Worm (Caenorhabditis elegans) whole organism, late embryonic: ENCODE measurements around the gene coa-7.

ENCODE experiments used
- C38D4.7 ChIP-seq: fragments of 200-800 bp; sonication (Bioruptor generic); optimal IDR thresholded peaks from 2 replicates; lab custom pipeline; 2018; ENCODE audit warnings: mild to moderate bottlenecking, missing genetic modification characterization, moderate library complexity, missing compliant biosample characterization
- F13H6.1 ChIP-seq: sonication (generic microtip); optimal IDR thresholded peaks from 2 replicates; lab custom pipeline; 2016; ENCODE audit warnings: missing genetic modification characterization, missing compliant biosample characterization
- K02D7.2 ChIP-seq: sonication (generic microtip); optimal IDR thresholded peaks from 2 replicates; lab custom pipeline; 2017; ENCODE audit warnings: mild to moderate bottlenecking, missing genetic modification characterization, missing compliant biosample characterization
- K09A11.1 ChIP-seq: sonication (generic microtip); optimal IDR thresholded peaks from 2 replicates; lab custom pipeline; 2017; ENCODE audit warnings: antibody characterized with exemption, mild to moderate bottlenecking, missing genetic modification characterization, missing compliant biosample characterization; ENCODE audit not compliant: insufficient read depth
- T23F11.4 ChIP-seq: fragments of 200-800 bp; sonication (Bioruptor generic); optimal IDR thresholded peaks from 2 replicates; lab custom pipeline; 2018; ENCODE audit warnings: mild to moderate bottlenecking, missing genetic modification characterization, missing compliant biosample characterization
- Y22D7AL.16 ChIP-seq: sonication (generic microtip); optimal IDR thresholded peaks from 2 replicates; lab custom pipeline; 2016; ENCODE audit warnings: missing genetic modification characterization, missing compliant biosample characterization
- ahr-1 ChIP-seq: sonication (generic microtip); optimal IDR thresholded peaks from 2 replicates; lab custom pipeline; 2016; ENCODE audit warnings: missing genetic modification characterization, missing compliant biosample characterization
- ama-1 ChIP-seq: fragments of 150-350 bp; optimal IDR thresholded peaks from 2 replicates; lab custom pipeline; 2014
- ceh-14 ChIP-seq: sonication (generic microtip); optimal IDR thresholded peaks from 2 replicates; lab custom pipeline; 2016; ENCODE audit warnings: missing genotype, missing genetic modification characterization, missing compliant biosample characterization
- ceh-18 ChIP-seq: sonication (generic microtip); optimal IDR thresholded peaks from 2 replicates; lab custom pipeline; 2016; ENCODE audit warnings: missing genetic modification characterization, missing compliant biosample characterization
- ceh-19 ChIP-seq: fragments of 200-800 bp; sonication (Bioruptor generic); optimal IDR thresholded peaks from 2 replicates; lab custom pipeline; 2018; ENCODE audit warnings: mild to moderate bottlenecking, missing genetic modification characterization, missing compliant biosample characterization
- ceh-2 ChIP-seq: sonication (generic microtip); optimal IDR thresholded peaks from 2 replicates; lab custom pipeline; 2016; ENCODE audit warnings: missing genotype, missing genetic modification characterization, missing compliant biosample characterization
- ceh-22 ChIP-seq: sonication (generic microtip); optimal IDR thresholded peaks from 2 replicates; lab custom pipeline; 2017; ENCODE audit warnings: missing biosample characterization, missing genetic modification characterization
- ceh-24 ChIP-seq: sonication (generic microtip); optimal IDR thresholded peaks from 2 replicates; lab custom pipeline; 2016; ENCODE audit warnings: mild to moderate bottlenecking, missing genetic modification characterization, missing compliant biosample characterization
- ceh-30 ChIP-seq: fragments of 150-350 bp; optimal IDR thresholded peaks from 2 replicates; lab custom pipeline; 2014; ENCODE audit warnings: missing biosample characterization, missing genetic modification characterization
- ceh-34 ChIP-seq: sonication (generic microtip); optimal IDR thresholded peaks from 2 replicates; lab custom pipeline; 2016; ENCODE audit warnings: mild to moderate bottlenecking, missing genetic modification characterization, missing compliant biosample characterization
- ceh-45 ChIP-seq: fragments of 200-800 bp; sonication (Bioruptor generic); IDR thresholded peaks from 2 replicates; pipeline ENCODE4 v1.3.6; 2022; ENCODE audit warnings: missing genetic modification reagents, missing genetic modification characterization, missing compliant biosample characterization
- ceh-48 ChIP-seq: sonication (generic microtip); optimal IDR thresholded peaks from 2 replicates; lab custom pipeline; 2016; ENCODE audit warnings: missing genetic modification characterization, inconsistent platforms, missing compliant biosample characterization
- ceh-9 ChIP-seq: sonication (generic microtip); optimal IDR thresholded peaks from 2 replicates; lab custom pipeline; 2016; ENCODE audit warnings: mild to moderate bottlenecking, missing genetic modification characterization, inconsistent platforms, missing compliant biosample characterization
- che-1 ChIP-seq: sonication (generic microtip); optimal IDR thresholded peaks from 2 replicates; lab custom pipeline; 2016; ENCODE audit warnings: mild to moderate bottlenecking, missing genetic modification characterization, missing compliant biosample characterization
- dve-1 ChIP-seq: sonication (generic microtip); optimal IDR thresholded peaks from 2 replicates; lab custom pipeline; 2017; ENCODE audit warnings: antibody characterized with exemption, mild to moderate bottlenecking, missing genetic modification characterization, missing compliant biosample characterization
- elt-2 ChIP-seq: sonication (generic microtip); optimal IDR thresholded peaks from 2 replicates; lab custom pipeline; 2016; ENCODE audit warnings: missing genetic modification reagents, missing genetic modification characterization, missing compliant biosample characterization
- ets-4 ChIP-seq: sonication (generic microtip); optimal IDR thresholded peaks from 2 replicates; lab custom pipeline; 2016; ENCODE audit warnings: missing genetic modification characterization, missing compliant biosample characterization
- eyg-1 ChIP-seq: sonication (generic microtip); optimal IDR thresholded peaks from 2 replicates; lab custom pipeline; 2016; ENCODE audit warnings: missing genotype, missing genetic modification characterization, missing compliant biosample characterization
- fkh-6 ChIP-seq: sonication (generic microtip); optimal IDR thresholded peaks from 2 replicates; lab custom pipeline; 2016; ENCODE audit warnings: missing genetic modification characterization, missing compliant biosample characterization
- gmeb-2 ChIP-seq: sonication (generic microtip); optimal IDR thresholded peaks from 2 replicates; lab custom pipeline; 2016; ENCODE audit warnings: missing genetic modification characterization, inconsistent platforms, missing compliant biosample characterization
- hlh-15 ChIP-seq: sonication (generic microtip); optimal IDR thresholded peaks from 2 replicates; lab custom pipeline; 2016; ENCODE audit warnings: missing genetic modification characterization, missing compliant biosample characterization
- hlh-6 ChIP-seq: sonication (generic microtip); optimal IDR thresholded peaks from 2 replicates; lab custom pipeline; 2016; ENCODE audit warnings: missing genotype, missing genetic modification characterization, missing compliant biosample characterization
- hlh-8 ChIP-seq: sonication (generic microtip); optimal IDR thresholded peaks from 2 replicates; lab custom pipeline; 2016; ENCODE audit warnings: missing genotype, missing genetic modification characterization, missing compliant biosample characterization
- lim-6 ChIP-seq: sonication (generic microtip); optimal IDR thresholded peaks from 2 replicates; lab custom pipeline; 2016; ENCODE audit warnings: missing genetic modification characterization, missing compliant biosample characterization
- madf-2 ChIP-seq: sonication (generic microtip); optimal IDR thresholded peaks from 2 replicates; lab custom pipeline; 2017; ENCODE audit warnings: missing genetic modification characterization, missing compliant biosample characterization
- nhr-11 ChIP-seq: fragments of 150-350 bp; optimal IDR thresholded peaks from 2 replicates; lab custom pipeline; 2014; ENCODE audit warnings: missing biosample characterization, missing genetic modification characterization
- pat-9 ChIP-seq: fragments of 200-800 bp; sonication (Bioruptor generic); optimal IDR thresholded peaks from 2 replicates; lab custom pipeline; 2018; ENCODE audit warnings: mild to moderate bottlenecking, missing genetic modification characterization, moderate library complexity, missing compliant biosample characterization
- pha-2 ChIP-seq: sonication (generic microtip); optimal IDR thresholded peaks from 2 replicates; lab custom pipeline; 2017; ENCODE audit warnings: mild to moderate bottlenecking, missing genetic modification characterization, missing compliant biosample characterization
- pha-4 ChIP-seq: fragments of 150-350 bp; optimal IDR thresholded peaks from 2 replicates; lab custom pipeline; 2018; ENCODE audit warnings: missing biosample characterization, missing genetic modification reagents, missing genetic modification characterization
- pqm-1 ChIP-seq: sonication (generic microtip); optimal IDR thresholded peaks from 2 replicates; lab custom pipeline; 2016; ENCODE audit warnings: missing genetic modification characterization, missing compliant biosample characterization
- pros-1 ChIP-seq: fragments of 150-350 bp; optimal IDR thresholded peaks from 2 replicates; lab custom pipeline; 2014; ENCODE audit warnings: missing biosample characterization, missing genetic modification reagents, missing genetic modification characterization
- ref-2 ChIP-seq: sonication (generic microtip); optimal IDR thresholded peaks from 2 replicates; lab custom pipeline; 2016; ENCODE audit warnings: missing genetic modification characterization, missing compliant biosample characterization
- sdc-2 ChIP-seq: sonication (generic microtip); optimal IDR thresholded peaks from 2 replicates; lab custom pipeline; 2016; ENCODE audit warnings: missing genotype, missing genetic modification characterization, missing compliant biosample characterization
- sox-4 ChIP-seq: sonication (generic microtip); optimal IDR thresholded peaks from 2 replicates; lab custom pipeline; 2017; ENCODE audit warnings: mild to moderate bottlenecking, missing genetic modification characterization, inconsistent platforms, missing compliant biosample characterization
- tbx-2 ChIP-seq: sonication (generic microtip); optimal IDR thresholded peaks from 2 replicates; lab custom pipeline; 2016; ENCODE audit warnings: missing genetic modification characterization, missing compliant biosample characterization
- unc-3 ChIP-seq, 2 experiments: fragments of 200-800 bp in 1 of 2; sonication (Bioruptor generic) in 1 of 2; sonication (generic microtip) in 1 of 2; conservative IDR thresholded peaks in 1 of 2; optimal IDR thresholded peaks in 1 of 2; 2 replicates each; pipeline versions ENCODE4 v1.3.6 to Lab custom; 2016 to 2022; ENCODE audit warnings: missing compliant biosample characterization in 2 of 2, missing genetic modification characterization in 2 of 2, missing genetic modification reagents in 1 of 2
- unc-42 ChIP-seq: sonication (generic microtip); optimal IDR thresholded peaks from 2 replicates; lab custom pipeline; 2016; ENCODE audit warnings: missing genotype, missing genetic modification characterization, missing compliant biosample characterization
- unc-55 ChIP-seq: sonication (generic microtip); optimal IDR thresholded peaks from 2 replicates; lab custom pipeline; 2017; ENCODE audit warnings: missing biosample characterization, missing genetic modification reagents, missing genetic modification characterization
- unc-86 ChIP-seq: sonication (generic microtip); optimal IDR thresholded peaks from 2 replicates; lab custom pipeline; 2016; ENCODE audit warnings: missing genetic modification characterization, missing compliant biosample characterization
- zip-5 ChIP-seq: sonication (generic microtip); optimal IDR thresholded peaks from 2 replicates; lab custom pipeline; 2016; ENCODE audit warnings: missing genetic modification characterization, missing compliant biosample characterization

coa-7 gene

DNA sequence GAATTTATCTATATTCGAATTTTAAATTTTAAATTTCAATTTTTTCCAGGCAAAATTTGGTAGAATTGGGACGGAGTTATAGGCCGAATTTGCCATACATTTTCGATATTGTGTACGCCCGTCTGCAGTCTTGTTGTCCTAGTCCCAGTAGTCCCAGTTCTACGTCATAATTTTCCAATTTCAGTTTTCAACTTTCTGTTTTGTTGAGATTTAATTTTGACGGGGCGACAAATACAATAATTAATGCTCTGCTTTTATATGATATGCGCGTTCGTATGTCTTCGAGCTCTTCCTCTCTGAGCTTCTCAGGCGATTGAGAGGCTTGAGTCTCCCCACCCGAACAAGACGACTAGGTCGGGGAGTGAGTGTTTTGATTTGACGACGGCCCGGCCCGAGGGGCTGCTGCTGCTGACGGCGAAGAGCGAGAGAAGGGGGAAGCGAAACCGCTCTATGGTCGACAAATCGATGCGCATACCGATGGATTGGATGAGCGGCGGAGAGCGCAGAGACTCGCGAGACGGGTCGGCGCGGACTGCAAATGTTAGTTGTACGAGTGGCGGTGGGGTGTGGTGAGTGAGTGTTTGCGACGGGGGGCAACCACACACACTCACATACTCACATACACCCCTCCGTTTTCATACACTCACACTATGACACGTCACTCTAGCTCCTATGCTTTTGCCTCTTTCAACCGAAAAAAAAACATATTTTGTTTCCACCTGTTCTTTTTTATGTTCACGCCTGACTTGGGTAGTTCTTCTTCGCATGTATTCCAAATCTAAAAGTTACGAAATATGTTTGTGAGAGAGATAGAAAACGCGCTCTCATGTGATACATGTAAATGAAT is 16.0 kb downstream of the coa-7 start (continued):
- TF ChIP-seq nhr-11 (tag; lab: Kevin White, UChicago): no peak
- TF ChIP-seq unc-42 (tag; lab: Kevin White, UChicago): peak; percentile 54
- no peak for TF ChIP-seq ceh-24 (tag; lab: Kevin White, UChicago)
- TF ChIP-seq pha-2 (tag; lab: Kevin White, UChicago): peak; percentile 79
- peak; percentile 89 for TF ChIP-seq pros-1
- peak; percentile 97 for TF ChIP-seq tbx-2
- peak; percentile 40 for TF ChIP-seq K09A11.1
- TF ChIP-seq hlh-6 (tag; lab: Kevin White, UChicago): peak; percentile 82
- TF ChIP-seq unc-86 (tag; lab: Kevin White, UChicago): peak; percentile 82
- TF ChIP-seq ceh-9 (tag; lab: Kevin White, UChicago): no peak
- no peak for TF ChIP-seq Y22D7AL.16
- TF ChIP-seq dve-1 (tag; lab: Kevin White, UChicago): peak; percentile 79
- 0 out of 2 replicates have a peak, but pooled peaks have one; percentile 42 for TF ChIP-seq ceh-45 (GFP tag; lab: Robert Waterston, UW)
- peak; percentile 88 for TF ChIP-seq unc-55 (GFP tag; lab: Kevin White, UChicago)
- TF ChIP-seq ceh-2: peak; percentile 69
- TF ChIP-seq ceh-18: peak; percentile 88
- TF ChIP-seq sox-4 (tag; lab: Kevin White, UChicago): peak; percentile 43
- no peak for TF ChIP-seq hlh-15 (tag; lab: Kevin White, UChicago)
- no peak for TF ChIP-seq pha-4 (tag; lab: Kevin White, UChicago)
- TF ChIP-seq elt-2 (tag; lab: Kevin White, UChicago): peak; percentile 33
- TF ChIP-seq ceh-22: peak; percentile 84
- TF ChIP-seq ama-1: no peak
- TF ChIP-seq C38D4.7 (GFP tag; lab: Kevin White, UChicago): peak; percentile 44
- TF ChIP-seq ceh-19 (GFP tag; lab: Kevin White, UChicago): peak; percentile 57
- peak; percentile 97 for TF ChIP-seq madf-2 (tag; lab: Kevin White, UChicago)
- TF ChIP-seq ets-4 (tag; lab: Kevin White, UChicago): peak; percentile 58
- TF ChIP-seq F13H6.1: peak; percentile 91
- peak; percentile 82 for TF ChIP-seq hlh-8
- peak; percentile 33 for TF ChIP-seq pqm-1 (tag; lab: Kevin White, UChicago)
- TF ChIP-seq unc-3 (GFP tag; conservative IDR thresholded peaks at IDR 0.05; lab: Robert Waterston, UW): 0 out of 2 replicates have a peak, but pooled peaks have one; percentile 30
- TF ChIP-seq unc-3 (tag; optimal IDR thresholded peaks at IDR 0.05; lab: Kevin White, UChicago): no peak
- TF ChIP-seq gmeb-2 (tag; lab: Kevin White, UChicago): peak; percentile 5
- TF ChIP-seq ceh-34: peak; percentile 90
- peak; percentile 18 for TF ChIP-seq zip-5 (tag; lab: Kevin White, UChicago)
- TF ChIP-seq ceh-30 (tag; lab: Kevin White, UChicago): no peak
- TF ChIP-seq fkh-6 (tag; lab: Kevin White, UChicago): peak; percentile 52
- TF ChIP-seq eyg-1 (tag; lab: Kevin White, UChicago): peak; percentile 78
- peak; percentile 67 for TF ChIP-seq ceh-14 (tag; lab: Kevin White, UChicago)
- TF ChIP-seq lim-6 (tag; lab: Kevin White, UChicago): peak; percentile 56
- TF ChIP-seq K02D7.2 (tag; lab: Kevin White, UChicago): no peak
- TF ChIP-seq ceh-48: peak; percentile 92
- TF ChIP-seq ref-2 (tag; lab: Kevin White, UChicago): peak; percentile 82
- peak; percentile 59 for TF ChIP-seq sdc-2
- no peak for TF ChIP-seq ahr-1 (tag; lab: Kevin White, UChicago)
- peak; percentile 41 for TF ChIP-seq pat-9
- TF ChIP-seq che-1 (tag; lab: Kevin White, UChicago): no peak
- TF ChIP-seq T23F11.4 (GFP tag; lab: Kevin White, UChicago): peak; percentile 53
